Fruit fly (Drosophila melanogaster): ENCODE data around the gene Nf-YB.

- TF ChIP-seq CG4496 (GFP tag; IDR thresholded peaks at IDR 0.05) (no peak), rn (GFP tag; IDR thresholded peaks at IDR 0.05) (no peak), CG34367 (tag; optimal IDR thresholded peaks at IDR 0.05) (no peak), gl (tag; optimal IDR thresholded peaks at IDR 0.05) (no peak), Pif1A (GFP tag; optimal IDR thresholded peaks at IDR 0.05) (no peak), Pif1B (GFP tag; optimal IDR thresholded peaks at IDR 0.05) (no peak), CG17806 (tag; optimal IDR thresholded peaks at IDR 0.05) (no peak), CG8159 (tag; optimal IDR thresholded peaks at IDR 0.05) (no peak), CG15710 (tag; optimal IDR thresholded peaks at IDR 0.05) (no peak), CG10348 (GFP tag; IDR thresholded peaks at IDR 0.05) (no peak)
Measured at dm6 chr2L:19735635-19736109, at the start of gene Nf-YB, which contains the start of gene CG10462.

Data from whole organism, pupa.